Fruit fly (Drosophila melanogaster) whole organism, pupa: ENCODE results near the gene CG17325.

Experiments
- CG10348 ChIP-seq: fragments of 200-800 bp; sonication (Bioruptor generic); IDR thresholded peaks from 2 replicates; pipeline ENCODE4 v1.3.6; 2022; ENCODE audit warnings: missing biosample characterization, missing genetic modification characterization
- CG12605 ChIP-seq: fragments of 200-800 bp; sonication (Bioruptor generic); IDR thresholded peaks from 2 replicates; pipeline ENCODE4 v1.3.6; 2022; ENCODE audit warnings: missing biosample characterization, missing genetic modification characterization
- CG13204 ChIP-seq: fragments of 200-800 bp; sonication (Bioruptor generic); optimal IDR thresholded peaks from 2 replicates; lab custom pipeline; 2018; ENCODE audit warnings: missing biosample characterization, mild to moderate bottlenecking, missing genetic modification characterization, moderate library complexity
- CG14655 ChIP-seq: fragments of 200-800 bp; sonication (Bioruptor generic); optimal IDR thresholded peaks from 3 replicates; lab custom pipeline; 2017; ENCODE audit warnings: mild to moderate bottlenecking, missing biosample characterization, missing genetic modification reagents, missing genetic modification characterization
- CG15710 ChIP-seq: fragments of 200-800 bp; sonication (Bioruptor generic); optimal IDR thresholded peaks from 2 replicates; lab custom pipeline; 2018; ENCODE audit warnings: missing biosample characterization, mild to moderate bottlenecking, missing genetic modification characterization, moderate library complexity
- CG17806 ChIP-seq: fragments of 200-800 bp; sonication (Bioruptor generic); optimal IDR thresholded peaks from 2 replicates; lab custom pipeline; 2018; ENCODE audit warnings: missing biosample characterization, mild to moderate bottlenecking, missing genetic modification characterization, moderate library complexity
- CG32121 ChIP-seq: fragments of 200-800 bp; sonication (Bioruptor generic); IDR thresholded peaks from 2 replicates; pipeline ENCODE4 v1.3.6; 2022; ENCODE audit warnings: missing biosample characterization, missing genetic modification characterization
- CG34367 ChIP-seq: fragments of 200-800 bp; sonication (Bioruptor generic); optimal IDR thresholded peaks from 2 replicates; lab custom pipeline; 2018; ENCODE audit warnings: missing biosample characterization, mild to moderate bottlenecking, missing genetic modification characterization
- CG4496 ChIP-seq: fragments of 200-800 bp; sonication (Bioruptor generic); IDR thresholded peaks from 3 replicates; pipeline ENCODE4 v1.3.6; 2022; ENCODE audit warnings: missing biosample characterization, missing genetic modification characterization
- CG8159 ChIP-seq: fragments of 200-800 bp; sonication (Bioruptor generic); optimal IDR thresholded peaks from 3 replicates; lab custom pipeline; 2018; ENCODE audit warnings: missing biosample characterization, mild to moderate bottlenecking, missing genetic modification characterization, moderate library complexity
- CG8301 ChIP-seq: fragments of 200-800 bp; sonication (Bioruptor generic); optimal IDR thresholded peaks from 2 replicates; lab custom pipeline; 2018; ENCODE audit warnings: missing biosample characterization, mild to moderate bottlenecking, missing genetic modification characterization
- CG9948 ChIP-seq: fragments of 200-800 bp; sonication (Bioruptor generic); optimal IDR thresholded peaks from 2 replicates; lab custom pipeline; 2018; ENCODE audit warnings: missing biosample characterization, mild to moderate bottlenecking, missing genetic modification characterization, moderate library complexity
- D1 ChIP-seq: fragments of 200-800 bp; sonication (Bioruptor generic); optimal IDR thresholded peaks from 2 replicates; lab custom pipeline; 2018; ENCODE audit warnings: missing biosample characterization, mild to moderate bottlenecking, missing genetic modification characterization, moderate library complexity
- EcR ChIP-seq: fragments of 200-800 bp; sonication (Bioruptor generic); optimal IDR thresholded peaks from 3 replicates; lab custom pipeline; 2019; ENCODE audit warnings: missing biosample characterization, missing genetic modification characterization, mild to moderate bottlenecking, moderate library complexity, missing genetic modification reagents
- Ets98B ChIP-seq: fragments of 200-800 bp; sonication (Bioruptor generic); IDR thresholded peaks from 2 replicates; pipeline ENCODE4 v1.3.6; 2022; ENCODE audit warnings: missing biosample characterization, missing genetic modification characterization
- Pif1A ChIP-seq: fragments of 200-800 bp; sonication (Bioruptor generic); optimal IDR thresholded peaks from 3 replicates; lab custom pipeline; 2016; ENCODE audit warnings: missing biosample characterization, missing genetic modification characterization
- Pif1B ChIP-seq: fragments of 200-800 bp; sonication (Bioruptor generic); optimal IDR thresholded peaks from 3 replicates; lab custom pipeline; 2016; ENCODE audit warnings: missing biosample characterization, missing genetic modification characterization
- Snoo ChIP-seq: fragments of 200-800 bp; sonication (Bioruptor generic); optimal IDR thresholded peaks from 3 replicates; lab custom pipeline; 2017; ENCODE audit warnings: missing biosample characterization, mild to moderate bottlenecking, missing genetic modification characterization, inconsistent platforms
- fd96Ca ChIP-seq: fragments of 200-800 bp; sonication (Bioruptor generic); IDR thresholded peaks from 3 replicates; pipeline ENCODE4 v1.3.6; 2022; ENCODE audit warnings: missing biosample characterization, missing genetic modification characterization
- gl ChIP-seq: fragments of 200-800 bp; sonication (Bioruptor generic); optimal IDR thresholded peaks from 2 replicates; lab custom pipeline; 2018; ENCODE audit warnings: missing biosample characterization, mild to moderate bottlenecking, missing genetic modification characterization
- rn ChIP-seq: fragments of 200-800 bp; sonication (Bioruptor generic); IDR thresholded peaks from 2 replicates; pipeline ENCODE4 v1.3.6; 2022; ENCODE audit warnings: missing biosample characterization, missing genetic modification characterization

CG17325 gene

DNA sequence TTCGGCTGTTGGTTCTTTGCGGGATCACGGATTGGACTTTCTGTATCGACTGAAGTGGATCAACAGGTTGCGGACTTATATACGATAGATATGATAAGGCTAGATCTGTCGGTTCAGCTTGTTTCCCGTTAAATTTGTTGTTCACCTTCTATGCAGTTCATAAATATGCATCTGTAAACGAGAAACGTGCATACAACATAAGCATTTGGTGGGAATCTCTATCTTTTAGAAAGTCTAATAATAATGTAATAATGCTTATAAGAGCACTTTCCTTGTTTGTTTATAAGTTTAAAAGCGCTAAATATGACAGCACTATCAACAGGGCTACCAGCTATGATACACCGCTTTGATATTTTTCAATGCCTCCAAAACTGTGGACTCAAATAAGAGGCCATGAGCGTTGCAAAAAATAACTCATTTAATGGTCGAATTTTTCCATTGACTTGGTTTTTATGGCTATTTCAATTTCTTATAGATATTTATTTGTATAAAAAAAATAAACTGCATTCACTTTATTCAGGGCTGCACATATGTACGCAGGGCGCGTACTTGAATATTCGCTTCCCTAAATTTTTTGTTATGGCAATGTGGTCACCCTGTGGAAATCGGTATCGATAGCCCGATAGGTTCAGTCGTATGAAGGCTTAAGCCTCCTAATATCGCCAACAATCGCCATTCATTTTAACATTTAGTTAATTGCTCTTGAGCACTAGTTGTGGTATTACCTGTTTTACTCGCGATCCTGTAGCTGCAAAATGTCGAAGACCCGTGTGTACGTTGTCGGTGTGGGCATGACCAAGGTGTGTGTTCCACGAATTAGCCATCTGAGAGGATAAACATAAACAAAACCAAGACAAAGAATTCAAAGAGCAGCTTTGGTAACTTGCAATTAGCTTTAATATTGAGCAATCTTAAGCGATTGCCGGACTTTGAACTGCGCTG lies 18.4 kb downstream of the CG17325 start, which contains the start of the genes CG17597 and ScpX:
Gene CG17597, minus strand, starts transcription at position 567 of the 942 bp plus-strand sequence.
Gene ScpX, plus strand, starts transcription at position 643 of the 942 bp plus-strand sequence.
- TF ChIP-seq Ets98B (GFP tag; lab: Robert Waterston, UW) (peak; percentile 20; the same call in 1 of the 2 replicates), CG15710 (tag; lab: Kevin White, UChicago) (peak; percentile 55), CG9948 (tag; lab: Kevin White, UChicago) (peak; percentile 31), fd96Ca (GFP tag; lab: Robert Waterston, UW) (no peak), CG32121 (GFP tag; lab: Robert Waterston, UW) (peak; percentile 23; the same call in 1 of the 2 replicates), CG10348 (GFP tag; lab: Robert Waterston, UW) (no peak), CG8301 (tag; lab: Kevin White, UChicago) (peak; percentile 23), CG34367 (tag; lab: Kevin White, UChicago) (peak; percentile 43), CG17806 (tag; lab: Kevin White, UChicago) (peak; percentile 32), rn (GFP tag; lab: Robert Waterston, UW) (no peak), CG8159 (tag; lab: Kevin White, UChicago) (peak; percentile 65), CG12605 (peak; percentile 53; the same call in 1 of the 2 replicates), Pif1A (GFP tag; lab: Kevin White, UChicago) (peak; percentile 69), gl (peak; percentile 64), CG13204 (no peak), CG14655 (GFP tag; lab: Kevin White, UChicago) (peak; percentile 52), Snoo (tag; lab: Kevin White, UChicago) (peak; percentile 28), D1 (tag; lab: Kevin White, UChicago) (no peak), CG4496 (0 out of 3 replicates have a peak, but pooled peaks have one; percentile 20), Pif1B (GFP tag; lab: Kevin White, UChicago) (no peak), EcR (GFP tag; lab: Kevin White, UChicago) (peak; percentile 27)

DNA sequence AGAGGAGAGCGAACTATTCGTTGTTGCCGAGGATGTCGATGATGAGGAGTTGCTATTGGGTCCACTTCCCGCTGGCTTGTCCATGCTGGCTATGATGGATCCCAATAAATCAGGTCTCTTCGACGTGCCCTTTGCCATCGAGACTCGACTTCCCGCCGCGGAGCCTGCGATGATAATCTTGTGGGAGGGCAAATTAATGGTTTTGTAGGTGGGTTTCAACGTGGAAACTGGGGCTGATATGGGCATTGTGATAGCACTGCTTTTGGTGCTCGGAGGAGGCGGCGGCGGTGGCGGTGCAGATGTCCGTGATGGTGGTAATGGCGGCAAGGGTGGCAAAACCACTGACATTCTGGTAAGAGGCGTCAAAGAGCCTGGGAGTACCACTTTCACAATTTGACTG lies 22.1 kb downstream of the CG17325 start:
- no peak for TF ChIP-seq CG32121 (GFP tag; lab: Robert Waterston, UW)
- no peak for TF ChIP-seq rn (GFP tag; lab: Robert Waterston, UW)
- no peak for TF ChIP-seq CG17806 (tag; lab: Kevin White, UChicago)
- no peak for TF ChIP-seq CG4496
- no peak for TF ChIP-seq CG13204
- TF ChIP-seq Snoo (tag; lab: Kevin White, UChicago) = no peak
- no peak for TF ChIP-seq CG14655 (GFP tag; lab: Kevin White, UChicago)
- TF ChIP-seq CG8159 (tag; lab: Kevin White, UChicago) = no peak
- TF ChIP-seq Pif1A (GFP tag; lab: Kevin White, UChicago) = no peak
- no peak for TF ChIP-seq CG9948 (tag; lab: Kevin White, UChicago)
- no peak for TF ChIP-seq EcR (GFP tag; lab: Kevin White, UChicago)

DNA sequence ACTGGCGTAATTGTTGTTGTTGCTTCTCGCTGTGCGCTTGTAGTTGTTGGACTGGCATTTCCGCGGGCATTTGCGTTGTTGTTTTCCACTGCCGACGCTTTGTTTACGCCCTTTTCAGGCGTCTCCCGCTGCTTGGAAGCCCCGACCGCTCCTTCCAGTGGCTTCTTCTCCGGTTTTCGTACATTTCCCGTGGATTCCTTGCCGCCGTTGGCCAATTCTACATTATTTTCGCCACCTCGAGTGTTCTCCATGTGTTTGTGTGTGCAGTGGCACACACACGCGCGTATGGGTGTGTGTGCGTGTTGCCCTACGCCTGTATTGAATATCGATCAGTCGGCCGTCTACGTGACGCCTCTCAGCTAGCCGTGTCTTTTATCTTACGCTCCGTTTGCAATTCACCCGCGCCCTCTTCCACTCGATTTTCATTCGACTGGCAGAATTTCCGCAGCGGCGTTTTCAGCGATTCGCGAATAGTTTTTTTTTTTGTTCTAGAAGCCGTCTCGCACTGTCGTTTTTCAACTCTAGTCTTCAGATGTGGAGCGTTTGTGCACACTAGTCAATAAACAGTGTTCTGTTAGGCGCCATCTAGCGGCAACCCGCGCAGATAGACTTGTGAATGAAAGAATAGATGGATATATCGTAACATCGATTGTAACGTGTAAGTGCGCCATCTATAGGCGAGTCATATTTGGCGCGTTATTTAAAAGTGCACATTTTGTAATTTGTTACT lies 26.9 kb downstream of the CG17325 start, which contains the start of gene CG10600:
Gene CG10600, minus strand, starts transcription at position 537 of the 730 bp plus-strand sequence.
- TF ChIP-seq CG4496 = peak; percentile 55; the same call in 1 of the 3 replicates
- TF ChIP-seq EcR (GFP tag; lab: Kevin White, UChicago) = no peak
- TF ChIP-seq Ets98B (GFP tag; lab: Robert Waterston, UW) = peak; percentile 44
- TF ChIP-seq Pif1B (GFP tag; lab: Kevin White, UChicago) = peak; percentile 63
- no peak for TF ChIP-seq D1 (tag; lab: Kevin White, UChicago)
- TF ChIP-seq CG8159 (tag; lab: Kevin White, UChicago) = no peak
- no peak for TF ChIP-seq CG12605
- TF ChIP-seq CG15710 (tag; lab: Kevin White, UChicago) = peak; percentile 33
- no peak for TF ChIP-seq Pif1A (GFP tag; lab: Kevin White, UChicago)
- peak; percentile 11 for TF ChIP-seq CG34367 (tag; lab: Kevin White, UChicago)
- TF ChIP-seq Snoo (tag; lab: Kevin White, UChicago) = peak; percentile 63
- TF ChIP-seq CG32121 (GFP tag; lab: Robert Waterston, UW) = peak; percentile 56
- TF ChIP-seq CG9948 (tag; lab: Kevin White, UChicago) = peak; percentile 10
- TF ChIP-seq CG14655 (GFP tag; lab: Kevin White, UChicago) = no peak
- peak; percentile 72 for TF ChIP-seq fd96Ca (GFP tag; lab: Robert Waterston, UW)
- TF ChIP-seq CG17806 (tag; lab: Kevin White, UChicago) = peak; percentile 29
- TF ChIP-seq rn (GFP tag; lab: Robert Waterston, UW) = no peak
- TF ChIP-seq CG8301 (tag; lab: Kevin White, UChicago) = peak; percentile 27
- TF ChIP-seq gl = no peak
- no peak for TF ChIP-seq CG13204
- TF ChIP-seq CG10348 (GFP tag; lab: Robert Waterston, UW) = no peak
- TF ChIP-seq, all 21 proteins: peak for 11

DNA sequence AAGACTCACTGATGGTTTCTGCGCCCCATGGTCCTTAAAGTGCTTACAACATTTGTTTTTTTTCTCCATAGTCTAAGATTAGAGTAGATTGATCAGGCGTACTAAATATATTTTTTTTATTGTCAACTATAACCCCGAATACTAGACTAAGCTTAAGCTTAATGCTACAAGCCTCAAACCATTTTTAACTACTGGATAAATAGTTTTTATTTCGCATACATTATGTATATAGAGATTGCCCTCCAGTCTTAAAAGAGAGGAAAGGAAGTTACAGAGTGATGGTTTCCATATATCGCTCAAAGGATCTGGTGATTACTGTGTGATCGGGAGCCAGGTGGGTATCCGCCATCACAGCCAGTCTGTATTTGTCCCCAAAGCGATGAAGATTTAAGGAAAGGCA lies 28.8 kb downstream of the CG17325 start, which contains the start of gene CG31752:
Gene CG31752, minus strand, starts transcription at position 101 of the 400 bp plus-strand sequence.
- no peak for TF ChIP-seq CG9948 (tag; lab: Kevin White, UChicago)
- TF ChIP-seq EcR (GFP tag; lab: Kevin White, UChicago) = no peak
- no peak for TF ChIP-seq Ets98B (GFP tag; lab: Robert Waterston, UW)
- no peak for TF ChIP-seq Pif1B (GFP tag; lab: Kevin White, UChicago)
- TF ChIP-seq CG4496 = no peak
- no peak for TF ChIP-seq Snoo (tag; lab: Kevin White, UChicago)
- TF ChIP-seq D1 (tag; lab: Kevin White, UChicago) = no peak
- TF ChIP-seq rn (GFP tag; lab: Robert Waterston, UW) = no peak
- no peak for TF ChIP-seq CG15710 (tag; lab: Kevin White, UChicago)
- TF ChIP-seq CG14655 (GFP tag; lab: Kevin White, UChicago) = no peak
- TF ChIP-seq CG12605 = no peak
- TF ChIP-seq CG8159 (tag; lab: Kevin White, UChicago) = no peak
- no peak for TF ChIP-seq CG10348 (GFP tag; lab: Robert Waterston, UW)
- no peak for TF ChIP-seq CG13204
- no peak for TF ChIP-seq CG17806 (tag; lab: Kevin White, UChicago)
- TF ChIP-seq CG34367 (tag; lab: Kevin White, UChicago) = no peak
- no peak for TF ChIP-seq CG8301 (tag; lab: Kevin White, UChicago)
- TF ChIP-seq fd96Ca (GFP tag; lab: Robert Waterston, UW) = no peak
- TF ChIP-seq, all 21 proteins: peak for 0
